Worm (Caenorhabditis elegans) whole organism, mixed stage, embryonic: ENCODE results near the gene sri-48.
"Not testable (repeated sequence)": the region's sequence is repeated elsewhere in the genome, so short reads cannot be mapped to it uniquely, and the experiment has no call there.

Source experiments
- M03D4.4 ChIP-seq: sonication (generic microtip); optimal IDR thresholded peaks from 2 replicates; lab custom pipeline; 2017; ENCODE audit warnings: mild to moderate bottlenecking, missing genetic modification characterization, missing compliant biosample characterization
- bed-3 ChIP-seq: fragments of 200-800 bp; sonication (Bioruptor generic); optimal IDR thresholded peaks from 3 replicates; lab custom pipeline; 2018; ENCODE audit warnings: mild to moderate bottlenecking, missing genetic modification characterization, moderate library complexity, missing compliant biosample characterization
- blmp-1 ChIP-seq: fragments of 150-350 bp; optimal IDR thresholded peaks from 2 replicates; lab custom pipeline; 2014; ENCODE audit warnings: missing biosample characterization, missing genetic modification characterization
- ceh-39 ChIP-seq: fragments of 150-350 bp; optimal IDR thresholded peaks from 2 replicates; lab custom pipeline; 2014; ENCODE audit warnings: missing biosample characterization, missing genetic modification characterization
- ceh-43 ChIP-seq: fragments of 200-800 bp; sonication (Bioruptor generic); optimal IDR thresholded peaks from 2 replicates; lab custom pipeline; 2018; ENCODE audit warnings: mild to moderate bottlenecking, missing genetic modification characterization, moderate library complexity, missing compliant biosample characterization
- ceh-83 ChIP-seq: fragments of 200-800 bp; sonication (Bioruptor generic); optimal IDR thresholded peaks from 2 replicates; lab custom pipeline; 2018; ENCODE audit warnings: mild to moderate bottlenecking, missing genetic modification characterization, missing compliant biosample characterization
- cnd-1 ChIP-seq: fragments of 200-800 bp; sonication (Bioruptor generic); optimal IDR thresholded peaks from 2 replicates; lab custom pipeline; 2018; ENCODE audit warnings: mild to moderate bottlenecking, missing genetic modification characterization, missing compliant biosample characterization
- drap-1 ChIP-seq: fragments of 200-800 bp; sonication (Bioruptor generic); optimal IDR thresholded peaks from 3 replicates; lab custom pipeline; 2018; ENCODE audit warnings: mild to moderate bottlenecking, missing genetic modification characterization, missing compliant biosample characterization
- elt-1 ChIP-seq: sonication (generic microtip); optimal IDR thresholded peaks from 2 replicates; lab custom pipeline; 2017; ENCODE audit warnings: missing genetic modification characterization, mild to moderate bottlenecking, missing compliant biosample characterization, antibody characterized with exemption, moderate library complexity, borderline replicate concordance; ENCODE audit not compliant: insufficient read depth
- elt-3 ChIP-seq: fragments of 150-350 bp; optimal IDR thresholded peaks from 2 replicates; lab custom pipeline; 2014; ENCODE audit warnings: missing biosample characterization, missing genetic modification characterization
- flh-1 ChIP-seq: fragments of 200-800 bp; sonication (Bioruptor generic); optimal IDR thresholded peaks from 2 replicates; lab custom pipeline; 2018; ENCODE audit warnings: mild to moderate bottlenecking, missing genetic modification characterization, moderate library complexity, missing compliant biosample characterization
- ham-2 ChIP-seq: fragments of 200-800 bp; sonication (Bioruptor generic); optimal IDR thresholded peaks from 2 replicates; lab custom pipeline; 2018; ENCODE audit warnings: mild to moderate bottlenecking, missing genetic modification characterization, missing compliant biosample characterization
- hlh-1 ChIP-seq: fragments of 150-350 bp; optimal IDR thresholded peaks from 2 replicates; lab custom pipeline; 2014; ENCODE audit warnings: missing biosample characterization, missing genetic modification reagents, missing genetic modification characterization
- lin-32 ChIP-seq: fragments of 200-800 bp; sonication (Bioruptor generic); optimal IDR thresholded peaks from 2 replicates; lab custom pipeline; 2018; ENCODE audit warnings: mild to moderate bottlenecking, missing genetic modification characterization, missing compliant biosample characterization
- lsy-2 ChIP-seq: fragments of 150-350 bp; optimal IDR thresholded peaks from 2 replicates; lab custom pipeline; 2014; ENCODE audit warnings: missing biosample characterization, missing genetic modification characterization
- mab-5 ChIP-seq: fragments of 150-350 bp; optimal IDR thresholded peaks from 2 replicates; lab custom pipeline; 2014; ENCODE audit warnings: missing biosample characterization, missing genetic modification characterization
- mep-1 ChIP-seq: fragments of 150-350 bp; optimal IDR thresholded peaks from 2 replicates; lab custom pipeline; 2017; ENCODE audit warnings: missing biosample characterization, missing genetic modification reagents, missing genetic modification characterization, inconsistent platforms
- mls-2 ChIP-seq: sonication (generic microtip); optimal IDR thresholded peaks from 2 replicates; lab custom pipeline; 2016; ENCODE audit warnings: mild to moderate bottlenecking, missing genetic modification characterization, moderate library complexity, missing compliant biosample characterization
- nhr-12 ChIP-seq: fragments of 150-350 bp; optimal IDR thresholded peaks from 2 replicates; lab custom pipeline; 2014; ENCODE audit warnings: missing biosample characterization, missing genetic modification characterization
- nhr-237 ChIP-seq: fragments of 150-350 bp; optimal IDR thresholded peaks from 2 replicates; lab custom pipeline; 2014; ENCODE audit warnings: missing biosample characterization, missing genetic modification characterization
- nhr-28 ChIP-seq: fragments of 150-350 bp; optimal IDR thresholded peaks from 2 replicates; lab custom pipeline; 2014; ENCODE audit warnings: missing biosample characterization, missing genetic modification characterization
- nhr-76 ChIP-seq: sonication (generic microtip); optimal IDR thresholded peaks from 2 replicates; lab custom pipeline; 2017; ENCODE audit warnings: missing biosample characterization, missing genetic modification characterization
- pha-4 ChIP-seq: fragments of 150-350 bp; optimal IDR thresholded peaks from 2 replicates; lab custom pipeline; 2018; ENCODE audit warnings: missing biosample characterization, missing genetic modification reagents, missing genetic modification characterization
- sem-2 ChIP-seq: fragments of 200-800 bp; sonication (Bioruptor generic); optimal IDR thresholded peaks from 2 replicates; lab custom pipeline; 2018; ENCODE audit warnings: mild to moderate bottlenecking, missing genetic modification characterization, missing compliant biosample characterization
- snpc-4 ChIP-seq: fragments of 150-350 bp; optimal IDR thresholded peaks from 2 replicates; lab custom pipeline; 2014; ENCODE audit warnings: missing biosample characterization, missing genetic modification characterization
- sptf-1 ChIP-seq: sonication (generic microtip); optimal IDR thresholded peaks from 2 replicates; lab custom pipeline; 2017; ENCODE audit warnings: mild to moderate bottlenecking, missing genetic modification characterization, moderate library complexity, missing compliant biosample characterization
- tbx-8 ChIP-seq: fragments of 200-800 bp; sonication (Bioruptor generic); optimal IDR thresholded peaks from 2 replicates; lab custom pipeline; 2018; ENCODE audit warnings: mild to moderate bottlenecking, missing genetic modification characterization, moderate library complexity, missing compliant biosample characterization
- unc-39 ChIP-seq: fragments of 150-350 bp; optimal IDR thresholded peaks from 2 replicates; lab custom pipeline; 2014; ENCODE audit warnings: missing biosample characterization, missing genetic modification characterization
- unc-62 ChIP-seq: fragments of 150-350 bp; optimal IDR thresholded peaks from 2 replicates; lab custom pipeline; 2014; ENCODE audit warnings: missing biosample characterization, missing genetic modification reagents, missing genetic modification characterization
- zip-8 ChIP-seq: fragments of 150-350 bp; optimal IDR thresholded peaks from 2 replicates; lab custom pipeline; 2014; ENCODE audit warnings: missing biosample characterization, missing genetic modification characterization

Gene sri-48

DNA sequence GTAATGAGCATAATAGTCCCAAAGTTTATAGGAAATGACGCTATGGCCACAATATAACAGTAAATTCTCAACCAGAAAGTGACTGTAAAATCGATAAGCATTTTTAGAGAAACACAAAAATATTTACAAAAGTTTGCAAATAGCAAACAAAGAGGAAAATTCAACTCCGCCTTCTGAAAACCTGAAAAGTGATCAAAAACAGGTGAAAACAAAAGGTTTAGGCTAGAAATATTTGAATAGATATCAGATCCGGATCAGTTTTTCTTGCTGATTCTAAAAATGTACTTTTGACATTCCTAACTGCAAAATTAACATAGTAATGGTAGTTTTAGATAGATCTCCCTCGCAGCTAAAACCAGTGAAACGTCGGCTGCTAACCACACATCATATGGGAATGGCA is 2.1 kb downstream of the sri-48 start, which contains the start of gene sri-51:
Gene sri-51 (minus strand): TSS at position 101 of the 400 bp plus-strand sequence.
- TF ChIP-seq M03D4.4 (no peak), elt-1 (tag; lab: Kevin White, UChicago) (no peak), lin-32 (GFP tag; lab: Kevin White, UChicago) (no peak), lsy-2 (tag; lab: Kevin White, UChicago) (no peak), ham-2 (GFP tag; lab: Kevin White, UChicago) (no peak), ceh-43 (no peak), unc-62 (GFP tag; lab: Kevin White, UChicago) (no peak), sptf-1 (tag; lab: Kevin White, UChicago) (no peak), flh-1 (GFP tag; lab: Kevin White, UChicago) (no peak)

DNA sequence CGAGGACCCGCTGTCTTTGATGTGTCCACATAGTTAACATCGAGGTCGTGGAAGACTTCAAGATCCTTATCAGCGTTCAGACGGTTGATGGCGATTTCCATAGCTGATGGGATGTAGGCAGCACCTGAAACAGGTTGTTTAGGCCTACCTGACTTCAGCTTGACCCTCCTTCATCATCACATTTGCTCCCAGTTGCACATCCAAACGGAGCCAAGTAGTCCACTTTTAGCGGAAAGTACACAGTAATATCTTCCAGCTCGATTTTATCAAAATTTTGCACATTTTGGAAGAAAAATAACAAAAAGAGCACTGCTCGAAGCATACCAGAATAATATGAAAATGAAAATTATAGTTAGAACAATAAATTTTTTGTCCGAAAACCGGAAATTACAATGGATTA is 4.2 kb downstream of the sri-48 start, which contains the start of gene gcy-15:
Gene gcy-15 (minus strand): TSS at position 101 of the 400 bp plus-strand sequence.
- TF ChIP-seq ham-2 (GFP tag; lab: Kevin White, UChicago) (no peak), tbx-8 (no peak), nhr-28 (tag; lab: Kevin White, UChicago) (no peak), M03D4.4 (no peak), lin-32 (GFP tag; lab: Kevin White, UChicago) (no peak), pha-4 (tag; lab: Kevin White, UChicago) (no peak), cnd-1 (tag; lab: Kevin White, UChicago) (no peak), unc-39 (tag; lab: Kevin White, UChicago) (no peak), hlh-1 (tag; lab: Kevin White, UChicago) (no peak), nhr-237 (tag; lab: Kevin White, UChicago) (no peak), sptf-1 (tag; lab: Kevin White, UChicago) (no peak), snpc-4 (tag; lab: Kevin White, UChicago) (no peak), mls-2 (tag; lab: Kevin White, UChicago) (no peak), ceh-83 (no peak)

DNA sequence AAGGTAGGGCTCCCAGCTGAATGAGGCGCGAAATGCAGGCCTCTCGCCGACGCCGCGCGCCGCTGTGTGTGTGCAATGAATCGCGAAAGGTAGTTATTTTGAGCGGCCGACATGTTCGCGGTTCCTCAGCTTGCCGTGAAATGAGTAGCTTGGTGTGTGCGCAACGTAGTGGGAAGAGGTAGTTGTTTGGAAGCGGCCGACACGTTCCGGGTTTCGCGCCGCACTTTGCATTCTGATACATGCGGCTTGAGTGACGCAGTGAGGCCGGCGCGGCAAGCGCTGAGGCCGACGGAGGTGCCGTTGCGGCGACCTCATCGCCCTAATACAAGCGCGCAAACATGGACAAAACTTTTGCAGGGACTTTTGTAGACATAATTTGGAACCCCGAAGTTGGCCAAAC is 5.4 kb downstream of the sri-48 start:
- no peak for TF ChIP-seq unc-39 (tag; lab: Kevin White, UChicago)
- no peak for TF ChIP-seq pha-4 (tag; lab: Kevin White, UChicago)
- TF ChIP-seq M03D4.4: no peak
- TF ChIP-seq lin-32 (GFP tag; lab: Kevin White, UChicago): no peak
- no peak for TF ChIP-seq mep-1
- no peak for TF ChIP-seq ceh-39 (tag; lab: Kevin White, UChicago)
- no peak for TF ChIP-seq zip-8 (tag; lab: Kevin White, UChicago)
- TF ChIP-seq, all 35 proteins: peak for 0

DNA sequence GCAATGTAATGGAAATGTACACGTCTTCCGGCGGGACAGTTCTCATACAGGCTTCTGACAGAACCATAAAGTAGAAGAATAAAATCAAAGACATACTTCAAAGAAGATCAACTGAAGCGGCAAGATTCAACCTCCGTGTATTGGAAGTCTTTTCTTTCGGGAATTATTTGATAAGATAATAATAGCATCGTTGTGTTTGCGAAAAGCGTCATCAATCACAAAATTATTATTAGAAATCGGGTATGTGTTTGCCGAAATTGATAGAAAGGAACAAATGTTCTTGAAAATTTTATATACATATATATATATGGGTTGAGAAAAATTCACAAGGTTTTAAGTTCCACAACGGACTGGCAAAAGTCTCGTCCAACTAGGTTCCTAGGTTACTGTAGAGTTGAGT is 9.6 kb downstream of the sri-48 start, which contains the start of gene Y27F2A.9:
Gene Y27F2A.9 (minus strand): TSS at position 101 of the 400 bp plus-strand sequence.
- not testable (repeated sequence) for TF ChIP-seq elt-1 (tag; lab: Kevin White, UChicago); unc-62 (GFP tag; lab: Kevin White, UChicago); elt-3 (tag; lab: Kevin White, UChicago)

DNA sequence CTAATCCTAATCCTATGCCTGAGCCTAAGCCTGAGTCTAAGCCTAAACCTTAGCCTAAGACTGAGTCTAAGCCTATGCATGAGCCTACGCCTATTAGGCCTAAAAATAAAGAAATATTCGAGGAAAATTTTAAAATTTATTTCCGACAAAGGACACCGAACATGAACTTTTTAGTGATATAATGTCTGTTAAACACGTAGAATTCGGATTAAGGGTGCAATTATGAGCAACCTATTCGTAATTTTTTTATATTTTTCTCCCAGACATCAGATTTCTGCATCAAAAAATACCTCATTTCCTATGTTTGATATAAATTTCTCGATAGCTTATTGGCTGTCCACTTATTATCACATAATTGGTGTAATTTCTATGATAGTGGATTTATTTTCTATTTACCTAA is 12.1 kb downstream of the sri-48 start, which contains the start of gene Y27F2A.11:
Gene Y27F2A.11 (plus strand): TSS at position 301 of the 400 bp plus-strand sequence.
- not testable (repeated sequence) for TF ChIP-seq ceh-43; ham-2 (GFP tag; lab: Kevin White, UChicago); elt-3 (tag; lab: Kevin White, UChicago)

DNA sequence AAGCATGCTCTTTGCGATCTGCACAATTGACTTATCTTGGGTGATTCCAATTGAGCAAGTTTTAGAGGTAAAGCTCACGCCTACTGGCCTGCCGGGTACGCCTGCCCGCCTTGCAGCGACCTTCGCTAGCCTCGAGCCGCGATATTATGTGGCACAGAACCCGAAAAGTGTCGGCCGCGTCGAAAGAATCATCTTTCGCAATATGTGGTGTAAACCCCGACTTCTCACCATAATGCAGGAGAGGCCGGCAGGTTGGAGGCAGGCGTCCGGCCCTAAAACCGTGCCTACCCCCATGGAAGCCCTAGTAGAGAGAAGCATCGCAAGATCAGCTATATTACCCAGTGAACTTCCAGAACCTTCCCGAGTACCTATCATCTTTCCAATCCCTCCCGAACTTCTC is 15.3 kb downstream of the sri-48 start:
- TF ChIP-seq zip-8 (tag; lab: Kevin White, UChicago): no peak
- no peak for TF ChIP-seq bed-3
- no peak for TF ChIP-seq ceh-83
- no peak for TF ChIP-seq blmp-1 (tag; lab: Kevin White, UChicago)
- no peak for TF ChIP-seq drap-1
- TF ChIP-seq M03D4.4: no peak
- TF ChIP-seq snpc-4 (tag; lab: Kevin White, UChicago): no peak
- no peak for TF ChIP-seq mep-1
- no peak for TF ChIP-seq mab-5
- TF ChIP-seq nhr-12: no peak
- no peak for TF ChIP-seq ham-2 (GFP tag; lab: Kevin White, UChicago)
- TF ChIP-seq sem-2 (GFP tag; lab: Kevin White, UChicago): no peak
- TF ChIP-seq unc-62 (GFP tag; lab: Kevin White, UChicago): no peak
- TF ChIP-seq nhr-28 (tag; lab: Kevin White, UChicago): no peak
- TF ChIP-seq nhr-237 (tag; lab: Kevin White, UChicago): no peak
- no peak for TF ChIP-seq sptf-1 (tag; lab: Kevin White, UChicago)
- TF ChIP-seq nhr-76 (tag; lab: Kevin White, UChicago): no peak
- no peak for TF ChIP-seq tbx-8
- TF ChIP-seq mls-2 (tag; lab: Kevin White, UChicago): no peak
